Worm (Caenorhabditis elegans) whole organism, mixed stage, embryonic: ENCODE data around the gene swd-2.1.

Experiments used
- M03D4.4 ChIP-seq: sonication (generic microtip); optimal IDR thresholded peaks from 2 replicates; lab custom pipeline; 2017; ENCODE audit warnings: mild to moderate bottlenecking, missing genetic modification characterization, missing compliant biosample characterization
- bed-3 ChIP-seq: fragments of 200-800 bp; sonication (Bioruptor generic); optimal IDR thresholded peaks from 3 replicates; lab custom pipeline; 2018; ENCODE audit warnings: mild to moderate bottlenecking, missing genetic modification characterization, moderate library complexity, missing compliant biosample characterization
- blmp-1 ChIP-seq: fragments of 150-350 bp; optimal IDR thresholded peaks from 2 replicates; lab custom pipeline; 2014; ENCODE audit warnings: missing biosample characterization, missing genetic modification characterization
- ceh-39 ChIP-seq: fragments of 150-350 bp; optimal IDR thresholded peaks from 2 replicates; lab custom pipeline; 2014; ENCODE audit warnings: missing biosample characterization, missing genetic modification characterization
- ceh-43 ChIP-seq: fragments of 200-800 bp; sonication (Bioruptor generic); optimal IDR thresholded peaks from 2 replicates; lab custom pipeline; 2018; ENCODE audit warnings: mild to moderate bottlenecking, missing genetic modification characterization, moderate library complexity, missing compliant biosample characterization
- ceh-83 ChIP-seq: fragments of 200-800 bp; sonication (Bioruptor generic); optimal IDR thresholded peaks from 2 replicates; lab custom pipeline; 2018; ENCODE audit warnings: mild to moderate bottlenecking, missing genetic modification characterization, missing compliant biosample characterization
- ces-1 ChIP-seq: fragments of 150-350 bp; optimal IDR thresholded peaks from 2 replicates; lab custom pipeline; 2014; ENCODE audit warnings: missing biosample characterization, missing genetic modification reagents, missing genetic modification characterization
- cnd-1 ChIP-seq: fragments of 200-800 bp; sonication (Bioruptor generic); optimal IDR thresholded peaks from 2 replicates; lab custom pipeline; 2018; ENCODE audit warnings: mild to moderate bottlenecking, missing genetic modification characterization, missing compliant biosample characterization
- drap-1 ChIP-seq: fragments of 200-800 bp; sonication (Bioruptor generic); optimal IDR thresholded peaks from 3 replicates; lab custom pipeline; 2018; ENCODE audit warnings: mild to moderate bottlenecking, missing genetic modification characterization, missing compliant biosample characterization
- elt-1 ChIP-seq: sonication (generic microtip); optimal IDR thresholded peaks from 2 replicates; lab custom pipeline; 2017; ENCODE audit warnings: missing genetic modification characterization, mild to moderate bottlenecking, missing compliant biosample characterization, antibody characterized with exemption, moderate library complexity, borderline replicate concordance; ENCODE audit not compliant: insufficient read depth
- elt-3 ChIP-seq: fragments of 150-350 bp; optimal IDR thresholded peaks from 2 replicates; lab custom pipeline; 2014; ENCODE audit warnings: missing biosample characterization, missing genetic modification characterization
- flh-1 ChIP-seq: fragments of 200-800 bp; sonication (Bioruptor generic); optimal IDR thresholded peaks from 2 replicates; lab custom pipeline; 2018; ENCODE audit warnings: mild to moderate bottlenecking, missing genetic modification characterization, moderate library complexity, missing compliant biosample characterization
- ham-2 ChIP-seq: fragments of 200-800 bp; sonication (Bioruptor generic); optimal IDR thresholded peaks from 2 replicates; lab custom pipeline; 2018; ENCODE audit warnings: mild to moderate bottlenecking, missing genetic modification characterization, missing compliant biosample characterization
- hlh-1 ChIP-seq: fragments of 150-350 bp; optimal IDR thresholded peaks from 2 replicates; lab custom pipeline; 2014; ENCODE audit warnings: missing biosample characterization, missing genetic modification reagents, missing genetic modification characterization
- lin-13 ChIP-seq: fragments of 150-350 bp; optimal IDR thresholded peaks from 2 replicates; lab custom pipeline; 2014; ENCODE audit warnings: missing biosample characterization, missing genetic modification characterization
- lin-32 ChIP-seq: fragments of 200-800 bp; sonication (Bioruptor generic); optimal IDR thresholded peaks from 2 replicates; lab custom pipeline; 2018; ENCODE audit warnings: mild to moderate bottlenecking, missing genetic modification characterization, missing compliant biosample characterization
- lsy-2 ChIP-seq: fragments of 150-350 bp; optimal IDR thresholded peaks from 2 replicates; lab custom pipeline; 2014; ENCODE audit warnings: missing biosample characterization, missing genetic modification characterization
- mab-5 ChIP-seq: fragments of 150-350 bp; optimal IDR thresholded peaks from 2 replicates; lab custom pipeline; 2014; ENCODE audit warnings: missing biosample characterization, missing genetic modification characterization
- mep-1 ChIP-seq: fragments of 150-350 bp; optimal IDR thresholded peaks from 2 replicates; lab custom pipeline; 2017; ENCODE audit warnings: missing biosample characterization, missing genetic modification reagents, missing genetic modification characterization, inconsistent platforms
- mls-2 ChIP-seq: sonication (generic microtip); optimal IDR thresholded peaks from 2 replicates; lab custom pipeline; 2016; ENCODE audit warnings: mild to moderate bottlenecking, missing genetic modification characterization, moderate library complexity, missing compliant biosample characterization
- nhr-12 ChIP-seq: fragments of 150-350 bp; optimal IDR thresholded peaks from 2 replicates; lab custom pipeline; 2014; ENCODE audit warnings: missing biosample characterization, missing genetic modification characterization
- nhr-2 ChIP-seq: fragments of 150-350 bp; optimal IDR thresholded peaks from 2 replicates; lab custom pipeline; 2014; ENCODE audit warnings: missing biosample characterization, missing genetic modification characterization
- nhr-237 ChIP-seq: fragments of 150-350 bp; optimal IDR thresholded peaks from 2 replicates; lab custom pipeline; 2014; ENCODE audit warnings: missing biosample characterization, missing genetic modification characterization
- nhr-28 ChIP-seq: fragments of 150-350 bp; optimal IDR thresholded peaks from 2 replicates; lab custom pipeline; 2014; ENCODE audit warnings: missing biosample characterization, missing genetic modification characterization
- nhr-76 ChIP-seq: sonication (generic microtip); optimal IDR thresholded peaks from 2 replicates; lab custom pipeline; 2017; ENCODE audit warnings: missing biosample characterization, missing genetic modification characterization
- pha-4 ChIP-seq: fragments of 150-350 bp; optimal IDR thresholded peaks from 2 replicates; lab custom pipeline; 2018; ENCODE audit warnings: missing biosample characterization, missing genetic modification reagents, missing genetic modification characterization
- sem-2 ChIP-seq: fragments of 200-800 bp; sonication (Bioruptor generic); optimal IDR thresholded peaks from 2 replicates; lab custom pipeline; 2018; ENCODE audit warnings: mild to moderate bottlenecking, missing genetic modification characterization, missing compliant biosample characterization
- snpc-4 ChIP-seq: fragments of 150-350 bp; optimal IDR thresholded peaks from 2 replicates; lab custom pipeline; 2014; ENCODE audit warnings: missing biosample characterization, missing genetic modification characterization
- sptf-1 ChIP-seq: sonication (generic microtip); optimal IDR thresholded peaks from 2 replicates; lab custom pipeline; 2017; ENCODE audit warnings: mild to moderate bottlenecking, missing genetic modification characterization, moderate library complexity, missing compliant biosample characterization
- tbx-8 ChIP-seq: fragments of 200-800 bp; sonication (Bioruptor generic); optimal IDR thresholded peaks from 2 replicates; lab custom pipeline; 2018; ENCODE audit warnings: mild to moderate bottlenecking, missing genetic modification characterization, moderate library complexity, missing compliant biosample characterization
- unc-120 ChIP-seq: sonication (generic microtip); optimal IDR thresholded peaks from 2 replicates; lab custom pipeline; 2017; ENCODE audit warnings: missing genetic modification characterization, missing compliant biosample characterization; ENCODE audit not compliant: poor library complexity, severe bottlenecking
- unc-39 ChIP-seq: fragments of 150-350 bp; optimal IDR thresholded peaks from 2 replicates; lab custom pipeline; 2014; ENCODE audit warnings: missing biosample characterization, missing genetic modification characterization
- unc-62 ChIP-seq: fragments of 150-350 bp; optimal IDR thresholded peaks from 2 replicates; lab custom pipeline; 2014; ENCODE audit warnings: missing biosample characterization, missing genetic modification reagents, missing genetic modification characterization
- zip-8 ChIP-seq: fragments of 150-350 bp; optimal IDR thresholded peaks from 2 replicates; lab custom pipeline; 2014; ENCODE audit warnings: missing biosample characterization, missing genetic modification characterization
- ztf-11 ChIP-seq: fragments of 150-350 bp; optimal IDR thresholded peaks from 2 replicates; lab custom pipeline; 2014; ENCODE audit warnings: missing biosample characterization, missing genetic modification characterization

Gene swd-2.1

DNA sequence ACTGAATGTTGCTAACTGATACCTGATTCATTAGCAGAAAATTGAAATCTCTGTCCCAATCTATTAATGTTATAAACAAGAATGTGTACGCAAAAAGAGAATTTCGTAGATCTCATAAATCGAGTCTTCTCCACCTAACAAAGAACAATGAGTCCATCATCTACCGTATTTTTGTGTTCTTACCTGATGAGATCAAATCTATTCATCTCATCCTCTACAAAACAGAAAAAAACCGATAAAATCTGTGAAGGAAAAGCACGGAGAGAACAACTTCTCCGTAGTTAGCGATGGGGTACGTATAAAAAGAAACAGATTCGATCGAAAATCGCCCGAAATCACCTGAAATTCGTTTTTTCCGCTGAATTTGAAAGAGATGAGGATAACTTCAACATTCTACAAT is 32.8 kb downstream of the swd-2.1 start, which contains the start of gene C33H5.1:
Gene C33H5.1 (plus strand): TSS at position 330 of the 400 bp plus-strand sequence.
- peak; percentile 88 for TF ChIP-seq elt-1 (tag; lab: Kevin White, UChicago)
- no peak for TF ChIP-seq bed-3 (GFP tag; lab: Kevin White, UChicago)

DNA sequence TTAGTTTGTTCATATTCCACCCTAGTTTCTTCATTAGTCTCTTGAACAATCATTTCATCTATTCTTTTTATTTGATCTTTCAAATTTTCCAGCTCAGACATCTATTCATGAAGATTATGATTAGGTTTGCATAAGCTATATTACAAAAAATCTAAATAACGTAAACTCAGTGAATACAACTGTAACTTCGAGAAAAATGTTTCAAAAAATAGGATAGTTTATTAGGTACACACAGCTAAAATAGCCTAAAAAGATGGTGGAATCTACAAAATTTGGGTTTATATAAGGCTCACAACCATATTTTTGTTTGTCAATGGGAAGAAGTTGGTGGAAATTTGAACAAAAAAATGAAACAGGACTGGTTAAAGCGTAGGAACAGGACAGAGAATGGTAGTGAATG is 36.9 kb downstream of the swd-2.1 start, which contains the start of gene zgpa-1:
Gene zgpa-1 (minus strand): TSS at position 101 of the 400 bp plus-strand sequence.
- TF ChIP-seq flh-1, result no peak
- TF ChIP-seq bed-3 (GFP tag; lab: Kevin White, UChicago), result no peak
- TF ChIP-seq lsy-2 (tag; lab: Kevin White, UChicago), result no peak
- no peak for TF ChIP-seq ceh-43 (GFP tag; lab: Kevin White, UChicago)
- TF ChIP-seq ztf-11, result no peak
- no peak for TF ChIP-seq unc-39 (tag; lab: Kevin White, UChicago)
- no peak for TF ChIP-seq elt-1 (tag; lab: Kevin White, UChicago)

DNA sequence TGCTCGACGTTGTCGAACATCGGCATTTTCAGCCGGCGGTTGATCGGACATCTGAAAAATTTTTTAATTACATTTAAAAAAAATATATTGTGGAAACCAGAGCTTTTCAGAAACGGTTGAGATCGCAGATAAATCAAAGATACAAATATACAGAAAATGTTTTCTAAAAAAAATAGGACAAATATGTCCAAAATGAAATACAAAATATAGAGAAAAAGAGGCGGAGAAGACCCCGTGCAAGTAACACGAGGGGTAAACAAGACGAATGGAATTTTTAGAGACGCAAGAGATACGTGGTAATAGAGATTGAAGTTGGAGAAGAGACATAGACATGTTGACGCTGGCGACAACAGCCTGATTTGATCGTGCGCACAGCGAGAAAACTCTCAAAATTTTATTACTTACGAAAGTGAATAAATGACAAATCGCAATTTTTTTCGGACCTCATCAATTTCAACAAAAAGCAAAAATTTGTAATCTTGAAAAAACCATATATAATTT is 39.9 kb downstream of the swd-2.1 start, which contains the start of gene cdgs-1:
Gene cdgs-1 (minus strand): TSS at position 51 of the 501 bp plus-strand sequence.
- TF ChIP-seq nhr-12 (tag; lab: Kevin White, UChicago) (no peak), tbx-8 (GFP tag; lab: Kevin White, UChicago) (no peak), ztf-11 (no peak), lin-32 (GFP tag; lab: Kevin White, UChicago) (no peak), lin-13 (tag; lab: Kevin White, UChicago) (no peak), mep-1 (no peak), blmp-1 (tag; lab: Kevin White, UChicago) (no peak), elt-3 (tag; lab: Kevin White, UChicago) (no peak), bed-3 (GFP tag; lab: Kevin White, UChicago) (no peak), nhr-237 (tag; lab: Kevin White, UChicago) (no peak), unc-62 (GFP tag; lab: Kevin White, UChicago) (peak; percentile 36), ces-1 (peak; percentile 83)
- TF ChIP-seq, all 35 proteins: peak for 2

DNA sequence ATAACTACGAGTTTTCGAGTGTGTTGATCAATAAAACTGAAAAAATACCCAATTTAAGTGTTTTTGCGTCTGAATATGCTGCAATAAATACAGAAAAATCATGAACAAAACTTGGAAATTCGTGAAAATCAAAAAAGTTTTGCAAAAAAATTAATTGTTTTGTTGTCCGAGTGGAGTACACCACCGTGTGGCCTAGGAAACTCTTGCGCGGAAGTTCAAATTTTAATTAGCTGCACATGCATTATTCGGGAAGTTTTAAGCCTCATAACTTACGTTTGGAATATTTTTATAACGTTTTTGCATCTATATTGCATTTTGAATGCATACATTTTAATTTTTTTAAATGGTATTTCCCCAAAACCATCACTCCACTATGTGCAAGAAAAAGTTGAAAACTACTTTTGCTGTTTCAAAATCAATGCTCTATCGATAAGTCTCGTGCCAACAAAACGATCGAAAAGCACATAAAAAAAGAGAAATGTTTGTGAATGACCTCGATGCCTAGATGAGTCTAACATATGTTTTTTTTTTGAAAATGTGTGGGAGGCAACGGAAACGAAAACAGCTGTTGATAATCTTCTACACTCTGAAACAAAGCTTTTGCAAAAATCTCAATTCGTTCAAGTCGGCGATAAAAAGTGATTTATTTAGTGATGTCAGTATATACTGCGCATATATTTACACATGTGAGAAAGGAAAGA is 40.7 kb downstream of the swd-2.1 start:
- TF ChIP-seq ceh-43 (GFP tag; lab: Kevin White, UChicago), result peak; percentile 30
- TF ChIP-seq mep-1, result peak; percentile 9
- TF ChIP-seq nhr-28 (tag; lab: Kevin White, UChicago), result no peak
- no peak for TF ChIP-seq nhr-76
- TF ChIP-seq blmp-1 (tag; lab: Kevin White, UChicago), result no peak
- no peak for TF ChIP-seq sem-2
- TF ChIP-seq hlh-1 (tag; lab: Kevin White, UChicago), result peak; percentile 44

DNA sequence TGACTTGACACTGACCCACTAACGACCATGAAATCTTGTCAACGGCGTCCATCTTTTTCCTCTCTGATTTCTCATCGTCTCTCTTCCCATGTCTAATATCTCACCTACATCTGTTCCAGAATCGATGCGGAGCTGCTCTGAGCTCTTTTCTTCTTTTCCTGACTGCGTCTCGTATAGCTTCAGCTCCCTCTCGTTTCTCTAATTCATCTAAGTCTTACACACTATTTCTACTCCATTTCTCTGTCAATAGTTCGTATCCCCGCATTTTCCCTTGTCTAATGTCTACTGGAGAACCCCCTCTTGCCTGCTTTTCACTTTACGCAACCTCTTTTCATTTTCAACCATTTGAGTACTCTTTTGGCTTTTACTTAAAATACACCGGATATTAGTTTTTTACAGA is 42.0 kb downstream of the swd-2.1 start, which contains the start of gene ric-3:
Gene ric-3 (plus strand): TSS at position 400 of the 400 bp plus-strand sequence.
- TF ChIP-seq elt-3 (tag; lab: Kevin White, UChicago) (peak; percentile 9), ceh-39 (tag; lab: Kevin White, UChicago) (no peak), elt-1 (tag; lab: Kevin White, UChicago) (no peak), mls-2 (no peak), tbx-8 (GFP tag; lab: Kevin White, UChicago) (no peak), mab-5 (tag; lab: Kevin White, UChicago) (no peak), nhr-2 (no peak), lsy-2 (tag; lab: Kevin White, UChicago) (no peak), nhr-28 (tag; lab: Kevin White, UChicago) (no peak), snpc-4 (tag; lab: Kevin White, UChicago) (no peak), mep-1 (peak; percentile 29), flh-1 (no peak), nhr-237 (tag; lab: Kevin White, UChicago) (no peak), unc-62 (GFP tag; lab: Kevin White, UChicago) (peak; percentile 60), ceh-43 (GFP tag; lab: Kevin White, UChicago) (no peak), unc-120 (tag; lab: Kevin White, UChicago) (peak; percentile 72), ham-2 (GFP tag; lab: Kevin White, UChicago) (peak; percentile 6), nhr-76 (no peak), pha-4 (tag; lab: Kevin White, UChicago) (no peak), sptf-1 (tag; lab: Kevin White, UChicago) (no peak), blmp-1 (tag; lab: Kevin White, UChicago) (no peak), ceh-83 (GFP tag; lab: Kevin White, UChicago) (no peak), ces-1 (peak; percentile 84), M03D4.4 (tag; lab: Kevin White, UChicago) (no peak), hlh-1 (tag; lab: Kevin White, UChicago) (peak; percentile 60), cnd-1 (tag; lab: Kevin White, UChicago) (no peak), ztf-11 (no peak), sem-2 (no peak), lin-13 (tag; lab: Kevin White, UChicago) (no peak), bed-3 (GFP tag; lab: Kevin White, UChicago) (no peak), zip-8 (tag; lab: Kevin White, UChicago) (no peak), nhr-12 (tag; lab: Kevin White, UChicago) (no peak), drap-1 (GFP tag; lab: Kevin White, UChicago) (no peak), lin-32 (GFP tag; lab: Kevin White, UChicago) (no peak), unc-39 (tag; lab: Kevin White, UChicago) (no peak)
